Worm (Caenorhabditis elegans): ENCODE data around the gene C14C6.13.

- TF ChIP-seq nhr-25 (tag; optimal IDR thresholded peaks at IDR 0.05) (no peak), ama-1 (optimal IDR thresholded peaks at IDR 0.05) (no peak), ceh-82 (tag; optimal IDR thresholded peaks at IDR 0.05) (no peak), ztf-11 (tag; optimal IDR thresholded peaks at IDR 0.05) (no peak), unc-62 (GFP tag; optimal IDR thresholded peaks at IDR 0.05) (no peak), elt-1 (tag; optimal IDR thresholded peaks at IDR 0.05) (no peak), unc-39 (tag; optimal IDR thresholded peaks at IDR 0.05) (no peak), ztf-4 (tag; optimal IDR thresholded peaks at IDR 0.05) (no peak), blmp-1 (tag; optimal IDR thresholded peaks at IDR 0.05; ENCODE audit: insufficient read depth) (no peak)
Measured at ce11 chrV:556055-556454, 18.5 kb downstream of the C14C6.13 start, which contains the start of gene srx-8.

All from whole organism, L2 larva.